Fruit fly (Drosophila melanogaster) whole organism, embryonic: ENCODE results near the gene Amun.

ENCODE experiments used
- Aef1 ChIP-seq: fragments of 200-800 bp; sonication (Bioruptor generic); IDR thresholded peaks from 3 replicates; pipeline ENCODE4 v1.3.6; 2022; ENCODE audit warnings: missing biosample characterization, missing genetic modification characterization
- B-H1 ChIP-seq: fragments of 200-800 bp; sonication (Bioruptor generic); IDR thresholded peaks from 3 replicates; pipeline ENCODE4 v1.3.6; 2022; ENCODE audit warnings: missing biosample characterization, missing genetic modification characterization
- CG10147 ChIP-seq: fragments of 200-800 bp; sonication (Bioruptor generic); optimal IDR thresholded peaks from 2 replicates; lab custom pipeline; 2019; ENCODE audit warnings: missing biosample characterization, mild to moderate bottlenecking, missing genetic modification characterization, moderate library complexity
- CG10565 ChIP-seq: fragments of 200-800 bp; sonication (Bioruptor generic); optimal IDR thresholded peaks from 3 replicates; lab custom pipeline; 2016; ENCODE audit warnings: missing biosample characterization, mild to moderate bottlenecking, missing genetic modification characterization
- CG12236 ChIP-seq: fragments of 200-800 bp; sonication (Bioruptor generic); optimal IDR thresholded peaks from 2 replicates; lab custom pipeline; 2016; ENCODE audit warnings: missing biosample characterization, missing genetic modification characterization
- CG13424 ChIP-seq: fragments of 200-800 bp; sonication (Bioruptor generic); optimal IDR thresholded peaks from 2 replicates; lab custom pipeline; 2019; ENCODE audit warnings: missing biosample characterization, mild to moderate bottlenecking, missing genetic modification characterization, moderate library complexity
- CG14441 ChIP-seq: fragments of 200-800 bp; sonication (Bioruptor generic); IDR thresholded peaks from 2 replicates; pipeline ENCODE4 v1.3.6; 2022; ENCODE audit warnings: missing biosample characterization, missing genetic modification characterization
- CG15011 ChIP-seq: fragments of 200-800 bp; sonication (Bioruptor generic); optimal IDR thresholded peaks from 3 replicates; lab custom pipeline; 2018; ENCODE audit warnings: missing biosample characterization, mild to moderate bottlenecking, missing genetic modification characterization
- CG17612 ChIP-seq: fragments of 200-800 bp; sonication (Bioruptor generic); IDR thresholded peaks from 2 replicates; pipeline ENCODE4 v1.3.6; 2022; ENCODE audit warnings: missing biosample characterization, missing genetic modification characterization
- CG18262 ChIP-seq: fragments of 200-800 bp; optimal IDR thresholded peaks from 3 replicates; lab custom pipeline; 2019; ENCODE audit warnings: missing biosample characterization, mild to moderate bottlenecking, missing genetic modification characterization, moderate library complexity
- CG2129 ChIP-seq: fragments of 200-800 bp; sonication (Bioruptor generic); IDR thresholded peaks from 2 replicates; pipeline ENCODE4 v1.3.6; 2022; ENCODE audit warnings: missing biosample characterization, missing genetic modification characterization; ENCODE audit not compliant: partially characterized antibody
- CG2712 ChIP-seq: fragments of 200-800 bp; optimal IDR thresholded peaks from 3 replicates; lab custom pipeline; 2019; ENCODE audit warnings: missing biosample characterization, mild to moderate bottlenecking, missing genetic modification characterization, moderate library complexity
- CG42726 ChIP-seq: fragments of 200-800 bp; sonication (Bioruptor generic); IDR thresholded peaks from 2 replicates; pipeline ENCODE4 v1.3.6; 2022; ENCODE audit warnings: missing biosample characterization, missing genetic modification characterization; ENCODE audit not compliant: partially characterized antibody
- CG4617 ChIP-seq: fragments of 200-800 bp; sonication (Bioruptor generic); optimal IDR thresholded peaks from 3 replicates; lab custom pipeline; 2016; ENCODE audit warnings: missing biosample characterization, missing genetic modification characterization, borderline replicate concordance
- Chrac-16 ChIP-seq: fragments of 200-800 bp; sonication (Bioruptor generic); optimal IDR thresholded peaks from 3 replicates; lab custom pipeline; 2016; ENCODE audit warnings: missing biosample characterization, missing genetic modification characterization
- Doc2 ChIP-seq: fragments of 200-800 bp; sonication (Bioruptor generic); IDR thresholded peaks from 2 replicates; pipeline ENCODE4 v1.3.6; 2022; ENCODE audit warnings: missing biosample characterization, missing genetic modification characterization
- Dp ChIP-seq: fragments of 200-800 bp; sonication (Bioruptor generic); optimal IDR thresholded peaks from 2 replicates; lab custom pipeline; 2018; ENCODE audit warnings: missing biosample characterization, mild to moderate bottlenecking, missing genetic modification characterization, moderate library complexity
- Dref ChIP-seq: fragments of 200-800 bp; sonication (Bioruptor generic); IDR thresholded peaks from 2 replicates; pipeline ENCODE4 v1.3.6; 2022; ENCODE audit warnings: missing biosample characterization, missing genetic modification characterization
- Gsc ChIP-seq: fragments of 200-800 bp; sonication (Bioruptor generic); IDR thresholded peaks from 2 replicates; pipeline ENCODE4 v1.3.6; 2022; ENCODE audit warnings: missing biosample characterization, missing genetic modification characterization
- Gug ChIP-seq: fragments of 200-800 bp; sonication (Bioruptor generic); IDR thresholded peaks from 4 replicates; pipeline ENCODE4 v1.3.6; 2022; ENCODE audit warnings: missing biosample characterization, missing genetic modification characterization
- HLH54F ChIP-seq: fragments of 200-800 bp; sonication (Bioruptor generic); optimal IDR thresholded peaks from 3 replicates; lab custom pipeline; 2016; ENCODE audit warnings: missing biosample characterization, missing genetic modification characterization
- Lpt ChIP-seq: fragments of >200 bp; optimal IDR thresholded peaks from 2 replicates; lab custom pipeline; 2018; ENCODE audit warnings: missing biosample characterization, missing genetic modification characterization
- MTF-1 ChIP-seq: fragments of 200-800 bp; sonication (Bioruptor generic); optimal IDR thresholded peaks from 2 replicates; lab custom pipeline; 2018; ENCODE audit warnings: missing biosample characterization, mild to moderate bottlenecking, missing genetic modification characterization, borderline replicate concordance
- Max ChIP-seq: fragments of 200-800 bp; sonication (Bioruptor generic); optimal IDR thresholded peaks from 2 replicates; lab custom pipeline; 2016; ENCODE audit warnings: missing biosample characterization, mild to moderate bottlenecking, missing genetic modification characterization
- Poxn ChIP-seq: fragments of 200-800 bp; sonication (Bioruptor generic); IDR thresholded peaks from 2 replicates; pipeline ENCODE4 v1.3.6; 2022; ENCODE audit warnings: missing biosample characterization, missing genetic modification characterization
- Sry-β ChIP-seq: fragments of 200-800 bp; sonication (Bioruptor generic); optimal IDR thresholded peaks from 2 replicates; lab custom pipeline; 2018; ENCODE audit warnings: missing biosample characterization, mild to moderate bottlenecking, missing genetic modification characterization, moderate library complexity
- Vsx1 ChIP-seq: fragments of 200-800 bp; sonication (Bioruptor generic); optimal IDR thresholded peaks from 2 replicates; lab custom pipeline; 2017; ENCODE audit warnings: missing biosample characterization, mild to moderate bottlenecking, missing genetic modification characterization, missing genetic modification reagents
- al ChIP-seq: fragments of 200-800 bp; sonication (Bioruptor generic); IDR thresholded peaks from 2 replicates; pipeline ENCODE4 v1.3.6; 2022; ENCODE audit warnings: missing biosample characterization, missing genetic modification characterization
- br ChIP-seq: fragments of >200 bp; optimal IDR thresholded peaks from 2 replicates; lab custom pipeline; 2017
- bsh ChIP-seq, 2 experiments: fragments of 200-800 bp; sonication (Bioruptor generic); optimal IDR thresholded peaks; 2 replicates each; lab custom pipeline; 2017 to 2018; ENCODE audit warnings: mild to moderate bottlenecking in 2 of 2, missing biosample characterization in 2 of 2, missing genetic modification characterization in 2 of 2, moderate library complexity in 1 of 2
- chn ChIP-seq: fragments of 200-800 bp; sonication (Bioruptor generic); optimal IDR thresholded peaks from 2 replicates; lab custom pipeline; 2016; ENCODE audit warnings: missing biosample characterization, missing genetic modification characterization
- dimm ChIP-seq: fragments of 200-800 bp; sonication (Bioruptor generic); IDR thresholded peaks from 2 replicates; pipeline ENCODE4 v1.3.6; 2022; ENCODE audit warnings: missing biosample characterization, missing genetic modification characterization
- dmrt99B ChIP-seq: fragments of 200-800 bp; sonication (Bioruptor generic); optimal IDR thresholded peaks from 2 replicates; lab custom pipeline; 2018; ENCODE audit warnings: missing biosample characterization, mild to moderate bottlenecking, missing genetic modification characterization, moderate library complexity
- gem ChIP-seq: fragments of 200-800 bp; sonication (Bioruptor generic); optimal IDR thresholded peaks from 2 replicates; lab custom pipeline; 2019; ENCODE audit warnings: missing biosample characterization, mild to moderate bottlenecking, missing genetic modification characterization, moderate library complexity
- grau ChIP-seq: fragments of 200-800 bp; optimal IDR thresholded peaks from 3 replicates; lab custom pipeline; 2019; ENCODE audit warnings: missing biosample characterization, mild to moderate bottlenecking, missing genetic modification characterization, moderate library complexity
- her ChIP-seq: fragments of 200-800 bp; sonication (Bioruptor generic); optimal IDR thresholded peaks from 2 replicates; lab custom pipeline; 2016; ENCODE audit warnings: missing biosample characterization, missing genetic modification characterization
- jumu ChIP-seq: fragments of 200-800 bp; sonication (Bioruptor generic); optimal IDR thresholded peaks from 3 replicates; lab custom pipeline; 2016; ENCODE audit warnings: missing biosample characterization, missing genetic modification characterization
- kni ChIP-seq: fragments of 200-800 bp; sonication (Bioruptor generic); optimal IDR thresholded peaks from 3 replicates; lab custom pipeline; 2017; ENCODE audit warnings: mild to moderate bottlenecking, missing biosample characterization, missing genetic modification reagents, missing genetic modification characterization
- oc ChIP-seq: fragments of 200-800 bp; sonication (Bioruptor generic); optimal IDR thresholded peaks from 2 replicates; lab custom pipeline; 2018; ENCODE audit warnings: missing biosample characterization, mild to moderate bottlenecking, missing genetic modification characterization, moderate library complexity
- tll ChIP-seq, 2 experiments: fragments of 200-800 bp in 1 of 2; fragments of >200 bp in 1 of 2; sonication (Bioruptor generic) in 1 of 2; optimal IDR thresholded peaks; 2 replicates each; lab custom pipeline; 2017 to 2019; ENCODE audit warnings: missing biosample characterization in 2 of 2, missing genetic modification characterization in 2 of 2, mild to moderate bottlenecking in 1 of 2, moderate library complexity in 1 of 2

Gene Amun

dm6 chrX:11736421-11736820, 21.1 kb upstream of the Amun start (continued):
- TF ChIP-seq tll (GFP tag; optimal IDR thresholded peaks at IDR 0.05; lab: Kevin White, UChicago), result no peak
- no peak for TF ChIP-seq CG12236 (GFP tag; lab: Kevin White, UChicago)
- no peak for TF ChIP-seq CG2129 (GFP tag; lab: Robert Waterston, UW)
- TF ChIP-seq Aef1, result no peak
- no peak for TF ChIP-seq oc
- no peak for TF ChIP-seq CG4617 (GFP tag; lab: Kevin White, UChicago)
- TF ChIP-seq Gug (GFP tag; lab: Robert Waterston, UW), result no peak
- TF ChIP-seq Lpt (GFP tag; lab: Kevin White, UChicago), result no peak
- no peak for TF ChIP-seq chn

DNA sequence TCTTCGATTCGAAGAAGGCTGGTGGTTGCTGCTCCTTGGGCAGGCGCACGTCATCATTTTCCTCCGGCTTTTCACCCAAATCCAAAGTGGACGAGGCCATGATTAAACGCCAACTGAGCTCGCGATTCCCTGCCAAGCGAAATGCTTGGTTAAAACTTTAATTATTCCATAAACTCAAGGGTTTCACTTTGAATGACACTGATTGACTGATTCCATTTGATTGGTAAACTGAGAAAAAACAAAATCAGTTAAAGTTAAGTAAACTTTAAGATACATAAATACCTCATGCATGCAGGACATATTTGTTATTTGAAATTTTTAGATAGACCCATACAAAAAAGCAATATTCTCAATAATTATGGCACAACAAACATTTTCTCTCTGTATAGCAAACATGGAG, 18.4 kb upstream of the Amun start, which contains the start of gene inaF-A:
inaF-A (minus strand) TSS at position 101 of the 400 bp plus-strand sequence.
- TF ChIP-seq Max, result no peak
- TF ChIP-seq al (GFP tag; lab: Robert Waterston, UW), result no peak
- TF ChIP-seq grau (tag; lab: Kevin White, UChicago), result no peak
- TF ChIP-seq CG42726, result no peak
- TF ChIP-seq CG14441 (GFP tag; lab: Robert Waterston, UW), result no peak
- no peak for TF ChIP-seq Dref (GFP tag; lab: Robert Waterston, UW)
- no peak for TF ChIP-seq CG15011 (GFP tag; lab: Kevin White, UChicago)
- no peak for TF ChIP-seq br
- no peak for TF ChIP-seq B-H1 (GFP tag; lab: Robert Waterston, UW)
- TF ChIP-seq CG10147 (GFP tag; lab: Kevin White, UChicago), result no peak
- no peak for TF ChIP-seq CG13424 (tag; lab: Kevin White, UChicago)
- no peak for TF ChIP-seq Sry-β (GFP tag; lab: Kevin White, UChicago)
- no peak for TF ChIP-seq gem
- TF ChIP-seq Lpt (GFP tag; lab: Kevin White, UChicago), result no peak
- no peak for TF ChIP-seq kni (GFP tag; lab: Kevin White, UChicago)

dm6 chrX:11732670-11733069, 17.3 kb upstream of the Amun start, which contains the start of gene inaF-B:
inaF-B (minus strand) TSS chrX:11732770.
- TF ChIP-seq CG17612 (GFP tag; lab: Robert Waterston, UW), result no peak
- TF ChIP-seq bsh (GFP tag; optimal IDR thresholded peaks at IDR 0.05; lab: Kevin White, UChicago), result no peak
- TF ChIP-seq Vsx1, result no peak
- TF ChIP-seq CG2712 (tag; lab: Kevin White, UChicago), result no peak
- no peak for TF ChIP-seq dmrt99B
- TF ChIP-seq Poxn (GFP tag; lab: Robert Waterston, UW), result no peak
- TF ChIP-seq, all 482 proteins: peak for 0

DNA sequence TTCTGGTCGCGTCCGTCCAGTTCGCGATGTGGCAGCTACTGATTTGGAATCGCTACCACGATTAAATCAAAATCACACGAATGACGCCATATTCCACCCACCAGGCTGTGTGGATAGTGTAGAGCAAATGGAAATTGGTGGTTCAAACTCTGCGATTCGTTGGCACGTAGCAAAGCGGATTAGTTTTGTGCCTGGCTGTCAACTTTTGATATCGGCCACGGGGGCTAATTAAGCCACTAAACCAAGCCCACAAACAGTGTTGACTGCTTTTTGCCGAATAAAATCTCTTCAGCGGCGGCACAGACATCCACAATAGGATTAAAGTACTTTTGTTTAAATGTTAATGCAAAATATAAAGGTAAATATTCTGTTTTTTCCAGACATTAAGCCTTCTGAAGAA, 16.3 kb upstream of the Amun start, which contains the start of gene inaF-C:
inaF-C (minus strand) TSS at position 101 of the 400 bp plus-strand sequence.
- TF ChIP-seq dimm (GFP tag; lab: Robert Waterston, UW) (no peak), Doc2 (GFP tag; lab: Robert Waterston, UW) (no peak), CG10565 (GFP tag; lab: Kevin White, UChicago) (no peak), Dp (no peak), Gsc (no peak), her (no peak), br (no peak), jumu (no peak), CG18262 (tag; lab: Kevin White, UChicago) (no peak), HLH54F (GFP tag; lab: Kevin White, UChicago) (no peak), Chrac-16 (GFP tag; lab: Kevin White, UChicago) (no peak), MTF-1 (GFP tag; lab: Kevin White, UChicago) (no peak)
